Worm (Caenorhabditis elegans) whole organism, young adult: Measurements from ENCODE around the gene srh-169.
"Not testable (repeated sequence)": the region's sequence is repeated elsewhere in the genome, so short reads cannot be mapped to it uniquely, and the experiment has no call there.

Source experiments
- F49E8.2 ChIP-seq: sonication (generic microtip); optimal IDR thresholded peaks from 3 replicates; lab custom pipeline; 2017; ENCODE audit warnings: missing genetic modification characterization, mild to moderate bottlenecking, missing compliant biosample characterization, antibody characterized with exemption, moderate library complexity; ENCODE audit not compliant: insufficient read depth
- K11D2.4 ChIP-seq: fragments of 200-800 bp; sonication (Bioruptor generic); IDR thresholded peaks from 2 replicates; pipeline ENCODE4 v1.3.6; 2022; ENCODE audit warnings: missing genetic modification reagents, missing genetic modification characterization, missing compliant biosample characterization
- T07F8.4 ChIP-seq: sonication (generic microtip); optimal IDR thresholded peaks from 2 replicates; lab custom pipeline; 2016; ENCODE audit warnings: mild to moderate bottlenecking, missing genetic modification characterization, moderate library complexity, missing compliant biosample characterization
- Y53F4B.3 ChIP-seq: fragments of 200-800 bp; sonication (Bioruptor generic); IDR thresholded peaks from 2 replicates; pipeline ENCODE4 v1.3.6; 2022; ENCODE audit warnings: missing genetic modification reagents, missing genetic modification characterization, missing compliant biosample characterization
- akir-1 ChIP-seq: fragments of 200-800 bp; sonication (Bioruptor generic); optimal IDR thresholded peaks from 2 replicates; lab custom pipeline; 2018; ENCODE audit warnings: mild to moderate bottlenecking, missing genetic modification characterization, moderate library complexity, missing compliant biosample characterization
- attf-5 ChIP-seq: fragments of 200-800 bp; sonication (Bioruptor generic); optimal IDR thresholded peaks from 2 replicates; lab custom pipeline; 2018; ENCODE audit warnings: mild to moderate bottlenecking, missing genetic modification characterization, missing compliant biosample characterization
- hlh-26 ChIP-seq: fragments of 200-800 bp; sonication (Bioruptor generic); conservative IDR thresholded peaks from 2 replicates; pipeline ENCODE4 v1.3.6; 2022; ENCODE audit warnings: missing genetic modification reagents, missing genetic modification characterization, missing compliant biosample characterization
- mes-4 ChIP-seq: sonication (generic microtip); optimal IDR thresholded peaks from 2 replicates; lab custom pipeline; 2016; ENCODE audit warnings: missing genotype, missing genetic modification characterization, missing compliant biosample characterization
- rcor-1 ChIP-seq: fragments of 200-800 bp; sonication (Bioruptor generic); IDR thresholded peaks from 2 replicates; pipeline ENCODE4 v1.3.6; 2022; ENCODE audit warnings: missing genetic modification reagents, missing genetic modification characterization, missing compliant biosample characterization
- snpc-3.4 ChIP-seq: sonication (generic microtip); optimal IDR thresholded peaks from 2 replicates; lab custom pipeline; 2017; ENCODE audit warnings: missing genetic modification characterization, mild to moderate bottlenecking, missing compliant biosample characterization, antibody characterized with exemption, moderate library complexity, missing genotype, missing genetic modification reagents

- TF ChIP-seq T07F8.4 (tag; lab: Kevin White, UChicago); K11D2.4; rcor-1; attf-5 (GFP tag; lab: Kevin White, UChicago); snpc-3.4; hlh-26 (GFP tag; lab: Robert Waterston, UW); F49E8.2; Y53F4B.3; akir-1 (GFP tag; lab: Kevin White, UChicago); mes-4 (tag; lab: Kevin White, UChicago): not testable (repeated sequence)
These were observed 20.2 kb downstream of the srh-169 start for ce11 chrV:4067876-4068275.
